Worm (Caenorhabditis elegans) whole organism, L2 larva: Measurements from ENCODE around the gene T23F2.3.

Source experiments
- alr-1 ChIP-seq: fragments of 150-350 bp; optimal IDR thresholded peaks from 2 replicates; lab custom pipeline; 2014; ENCODE audit warnings: missing biosample characterization, missing genetic modification characterization
- aly-2 ChIP-seq: fragments of 150-350 bp; optimal IDR thresholded peaks from 2 replicates; lab custom pipeline; 2014; ENCODE audit warnings: missing biosample characterization, missing genetic modification characterization
- fos-1 ChIP-seq: fragments of 150-350 bp; optimal IDR thresholded peaks from 2 replicates; lab custom pipeline; 2014; ENCODE audit warnings: missing biosample characterization, missing genetic modification characterization
- lsy-2 ChIP-seq, 2 experiments: fragments of 150-350 bp in 1 of 2; sonication (generic microtip) in 1 of 2; optimal IDR thresholded peaks; 2 replicates each; lab custom pipeline; 2014 to 2017; ENCODE audit warnings: missing biosample characterization in 2 of 2, missing genetic modification characterization in 2 of 2
- nhr-237 ChIP-seq: fragments of 150-350 bp; optimal IDR thresholded peaks from 2 replicates; lab custom pipeline; 2014; ENCODE audit warnings: missing biosample characterization, missing genetic modification characterization
- zag-1 ChIP-seq: fragments of 150-350 bp; optimal IDR thresholded peaks from 2 replicates; lab custom pipeline; 2014; ENCODE audit warnings: missing biosample characterization, missing genetic modification characterization

DNA sequence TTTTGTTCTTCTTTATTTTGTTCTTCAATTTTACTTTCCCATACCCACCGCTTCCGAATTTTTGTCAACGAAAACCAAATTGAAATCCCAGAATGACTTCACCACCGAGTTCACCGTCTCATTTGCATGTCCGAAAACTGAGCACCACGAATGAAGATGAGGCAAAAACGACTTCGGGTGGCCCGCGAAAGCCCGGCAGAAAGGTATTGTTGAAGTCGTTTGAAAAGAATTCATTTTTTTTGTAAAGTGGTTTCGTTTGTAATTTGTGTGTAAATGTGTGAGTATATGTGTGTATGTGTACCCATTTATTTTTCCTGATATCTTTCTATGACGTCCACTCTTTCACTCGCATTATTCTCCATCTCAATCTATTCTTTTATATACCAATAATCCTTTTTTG lies 45.8 kb upstream of the T23F2.3 start, which contains the start of gene C38C5.1:
- TF ChIP-seq aly-2 (tag; lab: Kevin White, UChicago), result no peak
- TF ChIP-seq nhr-237 (tag; lab: Kevin White, UChicago), result no peak
- no peak for TF ChIP-seq alr-1 (tag; lab: Kevin White, UChicago)
- TF ChIP-seq fos-1, result no peak
- TF ChIP-seq zag-1, result no peak
- TF ChIP-seq lsy-2 (tag; optimal IDR thresholded peaks at IDR 0.05; lab: Kevin White, UChicago), result no peak
